Worm (Caenorhabditis elegans): ENCODE data around the gene srd-45.

Gene srd-45

DNA sequence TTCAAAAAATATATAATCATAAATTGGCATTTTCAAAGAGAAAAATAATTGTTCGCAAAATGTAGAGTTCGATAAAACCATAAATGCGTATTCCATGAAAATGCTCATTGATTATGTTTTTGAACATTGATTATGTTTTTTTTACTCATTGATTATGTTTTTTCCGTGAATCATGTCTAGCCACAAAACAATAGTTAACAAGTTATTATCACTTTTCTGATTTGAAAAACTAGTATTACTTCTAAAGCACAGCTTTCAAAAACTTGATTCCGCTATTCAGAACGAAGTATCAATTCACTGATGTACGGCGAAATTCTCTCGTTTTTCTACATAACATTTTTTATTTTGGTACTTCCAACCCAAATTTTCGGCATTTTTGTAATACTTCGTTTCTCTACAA lies 7.0 kb downstream of the srd-45 start, which contains the start of gene srd-48:
Gene srd-48 (plus strand): TSS at position 301 of the 400 bp plus-strand sequence.
- TF ChIP-seq pes-1 (GFP tag; IDR thresholded peaks at IDR 0.05) (no peak), B0310.2 (tag; optimal IDR thresholded peaks at IDR 0.05) (no peak), F13C5.2 (tag; optimal IDR thresholded peaks at IDR 0.05) (no peak), tra-4 (tag; optimal IDR thresholded peaks at IDR 0.05) (no peak), ets-7 (tag; optimal IDR thresholded peaks at IDR 0.05) (no peak), hmg-4 (GFP tag; optimal IDR thresholded peaks at IDR 0.05) (no peak), hnd-1 (tag; optimal IDR thresholded peaks at IDR 0.05) (no peak), aly-1 (tag; optimal IDR thresholded peaks at IDR 0.05) (no peak), sea-1 (GFP tag; conservative IDR thresholded peaks at IDR 0.05) (no peak), hmbx-1 (tag; optimal IDR thresholded peaks at IDR 0.05) (no peak), flt-1 (GFP tag; IDR thresholded peaks at IDR 0.05) (no peak), ceh-36 (tag; optimal IDR thresholded peaks at IDR 0.05) (no peak), tbx-37 (GFP tag; conservative IDR thresholded peaks at IDR 0.05) (no peak), scrt-1 (GFP tag; IDR thresholded peaks at IDR 0.05) (no peak), ceh-13 (GFP tag; optimal IDR thresholded peaks at IDR 0.05) (no peak), ama-1 (optimal IDR thresholded peaks at IDR 0.05) (no peak)

DNA sequence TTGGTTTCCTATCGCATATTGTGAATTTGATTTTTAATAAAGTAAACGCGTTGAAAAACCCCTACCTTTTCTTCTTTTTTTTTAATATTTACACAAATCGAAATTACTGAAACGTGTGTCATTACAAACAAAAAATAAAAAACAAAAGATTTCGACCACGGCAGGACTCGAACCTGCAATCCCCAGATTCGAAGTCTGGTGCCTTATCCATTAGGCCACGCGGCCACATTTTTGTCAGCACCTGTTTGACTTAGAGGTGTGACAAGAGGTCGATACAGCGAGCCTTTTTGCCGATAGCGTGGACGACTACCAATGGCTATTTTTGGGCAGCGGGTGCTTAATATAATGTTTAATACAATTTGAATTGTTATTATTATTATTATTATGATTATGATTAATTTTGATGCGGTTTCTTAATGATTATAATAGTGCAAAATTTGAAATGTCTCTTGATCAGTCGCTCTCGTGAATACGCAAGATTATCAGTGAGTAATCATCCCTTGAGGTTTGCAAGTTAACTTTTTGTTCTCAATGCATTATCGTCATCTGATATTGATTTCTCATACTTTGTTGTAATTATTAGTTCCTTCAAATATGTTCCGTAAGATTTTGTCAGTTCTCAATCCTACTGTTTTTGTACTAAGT lies 9.2 kb downstream of the srd-45 start, which contains the start of gene srd-44:
Gene srd-44 (plus strand): TSS at position 595 of the 645 bp plus-strand sequence.
- TF ChIP-seq hmbx-1 (tag; optimal IDR thresholded peaks at IDR 0.05) (peak; percentile 38), hmg-4 (GFP tag; optimal IDR thresholded peaks at IDR 0.05) (no peak), B0310.2 (tag; optimal IDR thresholded peaks at IDR 0.05) (peak; percentile 20), F13C5.2 (tag; optimal IDR thresholded peaks at IDR 0.05) (peak; percentile 52), scrt-1 (GFP tag; IDR thresholded peaks at IDR 0.05) (0 out of 2 replicates have a peak, but pooled peaks have one; percentile 70), ama-1 (optimal IDR thresholded peaks at IDR 0.05) (no peak), tbx-37 (GFP tag; conservative IDR thresholded peaks at IDR 0.05) (0 out of 2 replicates have a peak, but pooled peaks have one; percentile 47), hnd-1 (tag; optimal IDR thresholded peaks at IDR 0.05) (peak; percentile 27), ceh-13 (GFP tag; optimal IDR thresholded peaks at IDR 0.05) (peak; percentile 57), aly-1 (tag; optimal IDR thresholded peaks at IDR 0.05) (no peak), tbx-11 (GFP tag; IDR thresholded peaks at IDR 0.05) (peak; percentile 61)

DNA sequence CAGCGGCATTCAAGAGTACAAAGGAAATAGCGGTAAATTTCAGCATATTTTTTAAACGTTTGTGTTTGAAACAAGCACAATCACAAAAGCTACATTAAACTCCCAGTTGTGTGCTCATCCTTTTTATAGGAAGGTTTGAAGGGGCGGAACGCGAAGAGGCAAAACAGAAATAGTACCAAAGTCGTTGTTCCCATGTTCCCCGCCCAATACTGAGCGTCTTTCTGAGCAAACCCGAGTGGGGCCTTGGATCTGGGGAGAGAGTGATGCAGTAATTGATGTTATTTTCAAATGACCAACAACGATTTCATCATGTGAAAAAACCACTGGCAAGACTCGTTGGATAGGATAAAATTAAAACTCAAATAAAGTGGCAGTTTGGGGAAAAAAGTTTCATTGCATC lies 12.6 kb downstream of the srd-45 start, which contains the start of gene zig-2:
Gene zig-2 (minus strand): TSS at position 101 of the 400 bp plus-strand sequence.
- TF ChIP-seq tbx-37 (GFP tag; conservative IDR thresholded peaks at IDR 0.05): no peak
- TF ChIP-seq hnd-1 (tag; optimal IDR thresholded peaks at IDR 0.05): no peak
- no peak for TF ChIP-seq ets-7 (tag; optimal IDR thresholded peaks at IDR 0.05)
- no peak for TF ChIP-seq tbx-11 (GFP tag; IDR thresholded peaks at IDR 0.05)
- no peak for TF ChIP-seq ama-1 (optimal IDR thresholded peaks at IDR 0.05)
- no peak for TF ChIP-seq hmbx-1 (tag; optimal IDR thresholded peaks at IDR 0.05)
- no peak for TF ChIP-seq tra-4 (tag; optimal IDR thresholded peaks at IDR 0.05)
- TF ChIP-seq pes-1 (GFP tag; IDR thresholded peaks at IDR 0.05): no peak

DNA sequence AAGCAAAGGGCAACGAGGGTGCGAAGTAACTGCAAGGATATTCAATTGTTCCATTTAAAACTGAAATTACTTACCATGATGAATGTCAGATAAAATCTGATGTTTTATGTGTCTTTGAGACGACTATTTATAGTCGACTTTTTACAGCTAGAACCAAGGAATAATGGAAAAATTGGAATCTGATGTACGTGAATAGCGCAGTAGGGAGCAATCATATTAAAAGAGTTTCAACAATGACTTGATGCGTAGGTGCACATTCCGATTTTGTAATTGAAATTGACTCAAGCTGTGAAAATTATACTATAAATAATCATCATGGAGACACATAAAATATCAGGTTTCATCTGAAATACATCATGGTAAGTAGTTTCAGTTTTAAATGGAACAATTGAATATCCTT lies 14.5 kb downstream of the srd-45 start, which contains the start of the genes nspc-9 and nspc-10:
Gene nspc-9 (minus strand): TSS at position 101 of the 400 bp plus-strand sequence.
Gene nspc-10 (plus strand): TSS at position 331 of the 400 bp plus-strand sequence.
- TF ChIP-seq tbx-11 (GFP tag; IDR thresholded peaks at IDR 0.05) (no peak), hmbx-1 (tag; optimal IDR thresholded peaks at IDR 0.05) (no peak), scrt-1 (GFP tag; IDR thresholded peaks at IDR 0.05) (no peak), ceh-36 (tag; optimal IDR thresholded peaks at IDR 0.05) (no peak), hmg-4 (GFP tag; optimal IDR thresholded peaks at IDR 0.05) (no peak)

DNA sequence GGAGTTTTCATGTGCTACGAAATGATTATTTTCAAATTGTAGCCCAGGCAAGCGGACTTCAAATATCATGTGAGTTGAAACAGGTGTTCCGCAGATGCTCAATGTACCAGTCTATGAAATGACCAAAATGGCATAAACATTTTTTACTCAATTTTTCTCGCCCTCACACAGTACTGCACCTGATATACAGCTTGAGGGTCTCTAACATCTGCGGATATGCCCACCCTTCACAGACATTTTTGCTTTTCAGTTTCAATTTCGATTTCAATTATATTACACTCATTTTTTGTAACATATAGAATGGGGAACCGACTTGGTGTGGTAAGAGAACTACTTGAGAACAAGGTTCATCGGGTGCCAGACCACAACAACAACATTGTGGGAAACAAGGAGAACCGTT lies 18.0 kb downstream of the srd-45 start, which contains the start of gene F42F12.11:
Gene F42F12.11 (plus strand): TSS at position 301 of the 400 bp plus-strand sequence.
- TF ChIP-seq sea-1 (GFP tag; conservative IDR thresholded peaks at IDR 0.05) (no peak), aly-1 (tag; optimal IDR thresholded peaks at IDR 0.05) (no peak)

DNA sequence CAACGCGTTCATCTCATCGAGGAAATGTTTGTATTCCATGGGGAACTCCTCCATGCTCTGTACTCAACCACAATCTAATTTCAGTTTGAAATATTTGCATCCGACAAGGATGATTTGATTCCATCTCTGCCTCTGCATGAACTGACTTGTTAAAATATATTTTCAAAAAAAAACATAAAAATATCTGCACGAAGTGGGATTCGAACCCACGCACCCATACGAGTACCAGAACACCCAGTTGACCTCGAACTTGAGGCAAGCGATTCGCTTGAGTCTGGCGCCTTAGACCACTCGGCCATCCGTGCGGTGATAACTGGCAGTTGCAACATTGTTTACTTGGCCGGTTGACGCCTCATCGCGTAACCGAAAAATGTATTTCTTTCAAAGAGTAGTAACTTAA lies 19.0 kb downstream of the srd-45 start:
- peak; percentile 69 for TF ChIP-seq tbx-11 (GFP tag; IDR thresholded peaks at IDR 0.05)
- peak; percentile 11 for TF ChIP-seq ceh-36 (tag; optimal IDR thresholded peaks at IDR 0.05)
- no peak for TF ChIP-seq sea-1 (GFP tag; conservative IDR thresholded peaks at IDR 0.05)
- TF ChIP-seq hnd-1 (tag; optimal IDR thresholded peaks at IDR 0.05): no peak
- no peak for TF ChIP-seq B0310.2 (tag; optimal IDR thresholded peaks at IDR 0.05)
- TF ChIP-seq scrt-1 (GFP tag; IDR thresholded peaks at IDR 0.05): no peak
- no peak for TF ChIP-seq aly-1 (tag; optimal IDR thresholded peaks at IDR 0.05)

DNA sequence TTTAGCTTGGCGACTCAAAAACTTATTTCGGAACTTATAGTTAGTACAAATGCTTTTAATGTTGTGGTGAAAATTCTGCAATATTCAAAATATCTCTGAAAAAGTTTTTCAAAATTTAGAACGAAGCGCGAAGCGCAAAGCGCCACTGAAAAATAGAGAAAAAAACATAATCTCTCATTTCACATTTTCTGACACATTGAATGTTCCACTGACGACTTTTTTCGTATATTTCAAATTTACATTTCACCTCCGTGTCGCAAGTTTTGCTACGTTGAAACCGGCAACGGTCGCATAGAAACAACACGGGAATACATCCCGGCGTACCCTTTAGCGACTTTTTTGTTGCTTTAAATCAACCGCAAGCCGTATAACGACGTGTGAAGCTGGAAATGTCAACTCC lies 19.6 kb downstream of the srd-45 start, which contains the start of gene F42F12.14:
Gene F42F12.14 (plus strand): TSS at position 301 of the 400 bp plus-strand sequence.
- TF ChIP-seq hmbx-1 (tag; optimal IDR thresholded peaks at IDR 0.05): no peak

DNA sequence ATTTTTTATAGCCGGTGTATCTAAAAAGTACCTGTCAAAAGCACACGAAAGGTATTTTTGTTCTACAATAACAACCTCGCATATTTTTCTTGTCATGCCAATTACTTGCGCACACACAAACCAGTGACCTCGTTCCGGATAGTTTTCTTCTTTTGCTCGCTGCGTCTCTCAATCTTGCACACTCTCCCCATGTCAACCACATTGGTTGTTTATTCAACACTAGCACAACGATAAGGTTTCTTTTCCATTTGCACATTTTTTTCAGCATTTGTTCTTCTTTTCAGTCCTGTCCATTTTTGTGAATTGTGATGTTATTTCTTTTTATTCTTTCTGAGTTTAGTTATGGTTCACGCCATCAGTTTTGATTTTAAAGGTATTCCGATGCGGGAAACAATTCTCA lies 21.4 kb downstream of the srd-45 start, which contains the start of gene F42F12.3:
Gene F42F12.3 (plus strand): TSS at position 372 of the 400 bp plus-strand sequence.
- TF ChIP-seq ama-1 (optimal IDR thresholded peaks at IDR 0.05): no peak
- no peak for TF ChIP-seq F13C5.2 (tag; optimal IDR thresholded peaks at IDR 0.05)
- TF ChIP-seq pes-1 (GFP tag; IDR thresholded peaks at IDR 0.05): no peak
- TF ChIP-seq ets-7 (tag; optimal IDR thresholded peaks at IDR 0.05): no peak

Measured in whole organism, early embryonic.